Fruit fly (Drosophila melanogaster) whole organism, wandering third instar larva: ENCODE results near the gene futsch.

Experiments
- Abd-B ChIP-seq: fragments of >200 bp; optimal IDR thresholded peaks from 2 replicates; lab custom pipeline; 2017; ENCODE audit warnings: missing biosample characterization, missing genetic modification characterization
- CG32264 ChIP-seq: fragments of 200-800 bp; sonication (Bioruptor generic); optimal IDR thresholded peaks from 2 replicates; lab custom pipeline; 2016; ENCODE audit warnings: missing biosample characterization, missing genetic modification characterization
- Dfd ChIP-seq: fragments of >200 bp; optimal IDR thresholded peaks from 2 replicates; lab custom pipeline; 2017; ENCODE audit warnings: missing biosample characterization, missing genetic modification characterization
- HLH106 ChIP-seq: fragments of 200-800 bp; optimal IDR thresholded peaks from 3 replicates; lab custom pipeline; 2019; ENCODE audit warnings: missing biosample characterization, mild to moderate bottlenecking, missing genetic modification characterization, moderate library complexity
- Rel ChIP-seq, 2 experiments: fragments of 200-800 bp; sonication (Bioruptor generic) in 1 of 2; optimal IDR thresholded peaks; 2 replicates in 1 of 2; 3 replicates in 1 of 2; lab custom pipeline; 2016 to 2019; ENCODE audit warnings: mild to moderate bottlenecking in 2 of 2, missing biosample characterization in 2 of 2, missing genetic modification characterization in 2 of 2, moderate library complexity in 1 of 2
- Sp1 ChIP-seq: fragments of 200-800 bp; sonication (Bioruptor generic); optimal IDR thresholded peaks from 3 replicates; lab custom pipeline; 2019; ENCODE audit warnings: missing biosample characterization, mild to moderate bottlenecking, missing genetic modification characterization, moderate library complexity
- Vsx2 ChIP-seq: fragments of 200-300, 225-300 bp; sonication (Bioruptor generic); optimal IDR thresholded peaks from 2 replicates; lab custom pipeline; 2018; ENCODE audit warnings: missing biosample characterization, missing genetic modification characterization; ENCODE audit not compliant: partially characterized antibody
- br ChIP-seq: fragments of 200-800 bp; sonication (Bioruptor generic); optimal IDR thresholded peaks from 2 replicates; lab custom pipeline; 2016; ENCODE audit warnings: missing biosample characterization, missing genetic modification characterization
- h ChIP-seq: fragments of 200-800 bp; sonication (Bioruptor generic); optimal IDR thresholded peaks from 3 replicates; lab custom pipeline; 2016; ENCODE audit warnings: missing biosample characterization, mild to moderate bottlenecking, missing genetic modification characterization
- jim ChIP-seq: fragments of 175-275, 200-325 bp; sonication (Bioruptor generic); optimal IDR thresholded peaks from 2 replicates; lab custom pipeline; 2016; ENCODE audit warnings: missing biosample characterization, mild to moderate bottlenecking, missing genetic modification characterization
- pan ChIP-seq: fragments of >200 bp; optimal IDR thresholded peaks from 2 replicates; lab custom pipeline; 2017
- sv ChIP-seq: fragments of 200-800 bp; sonication (Bioruptor generic); optimal IDR thresholded peaks from 3 replicates; lab custom pipeline; 2016; ENCODE audit warnings: missing biosample characterization, missing genetic modification characterization
- tai ChIP-seq: sonication (Bioruptor generic); optimal IDR thresholded peaks from 2 replicates; lab custom pipeline; 2016; ENCODE audit warnings: missing biosample characterization, missing genetic modification characterization

- TF ChIP-seq jim (GFP tag; lab: Kevin White, UChicago) (no peak), sv (GFP tag; lab: Kevin White, UChicago) (no peak), tai (no peak), Rel (GFP tag; optimal IDR thresholded peaks at IDR 0.05; lab: Kevin White, UChicago) (no peak), Rel (tag; optimal IDR thresholded peaks at IDR 0.05; lab: Kevin White, UChicago) (no peak), CG32264 (GFP tag; lab: Kevin White, UChicago) (no peak), Abd-B (GFP tag; lab: Kevin White, UChicago) (no peak), HLH106 (tag; lab: Kevin White, UChicago) (no peak), br (GFP tag; lab: Kevin White, UChicago) (no peak), h (no peak), Vsx2 (no peak), Sp1 (GFP tag; lab: Kevin White, UChicago) (no peak), pan (no peak), Dfd (GFP tag; lab: Kevin White, UChicago) (no peak)
These were observed 29.0 kb upstream of the futsch start for dm6 chrX:1379692-1380349.
